Worm (Caenorhabditis elegans) whole organism, young adult: Measurements from ENCODE around the gene szy-4.

Experiments used
- C17E4.6 ChIP-seq: fragments of 200-800 bp; sonication (Bioruptor generic); IDR thresholded peaks from 2 replicates; pipeline ENCODE4 v1.3.6; 2022; ENCODE audit warnings: missing genetic modification reagents, missing genetic modification characterization, missing compliant biosample characterization
- F10E7.11 ChIP-seq: sonication (generic microtip); optimal IDR thresholded peaks from 2 replicates; lab custom pipeline; 2017; ENCODE audit warnings: mild to moderate bottlenecking, missing genetic modification characterization, moderate library complexity, missing compliant biosample characterization
- F22D6.2 ChIP-seq: sonication (generic microtip); optimal IDR thresholded peaks from 2 replicates; lab custom pipeline; 2016; ENCODE audit warnings: mild to moderate bottlenecking, missing genetic modification characterization, missing compliant biosample characterization
- F37B4.10 ChIP-seq: fragments of 200-800 bp; sonication (Bioruptor generic); IDR thresholded peaks from 2 replicates; pipeline ENCODE4 v1.3.6; 2022; ENCODE audit warnings: missing genetic modification characterization, missing compliant biosample characterization
- F49E8.2 ChIP-seq: sonication (generic microtip); optimal IDR thresholded peaks from 3 replicates; lab custom pipeline; 2017; ENCODE audit warnings: missing genetic modification characterization, mild to moderate bottlenecking, missing compliant biosample characterization, antibody characterized with exemption, moderate library complexity; ENCODE audit not compliant: insufficient read depth
- F52B5.7 ChIP-seq: sonication (generic microtip); optimal IDR thresholded peaks from 2 replicates; lab custom pipeline; 2016; ENCODE audit warnings: mild to moderate bottlenecking, missing genetic modification characterization, missing compliant biosample characterization
- F57A8.1 ChIP-seq: fragments of 200-800 bp; sonication (Bioruptor generic); optimal IDR thresholded peaks from 2 replicates; lab custom pipeline; 2018; ENCODE audit warnings: mild to moderate bottlenecking, missing genetic modification characterization, moderate library complexity, missing compliant biosample characterization
- Y67H2A.10 ChIP-seq: fragments of 200-800 bp; sonication (Bioruptor generic); conservative IDR thresholded peaks from 2 replicates; pipeline ENCODE4 v1.3.6; 2022; ENCODE audit warnings: missing genetic modification reagents, missing genetic modification characterization, missing compliant biosample characterization
- ama-1 ChIP-seq, 3 experiments: fragments of 150-350 bp in 1 of 3; sonication (generic microtip) in 2 of 3; optimal IDR thresholded peaks; 2 replicates each; lab custom pipeline; 2014 to 2018; ENCODE audit warnings: missing biosample characterization in 2 of 3, missing genetic modification characterization in 2 of 3, missing genetic modification reagents in 2 of 3
- aptf-2 ChIP-seq: fragments of 200-800 bp; sonication (Bioruptor generic); conservative IDR thresholded peaks from 2 replicates; pipeline ENCODE4 v1.3.6; 2022; ENCODE audit warnings: missing genetic modification reagents, missing genetic modification characterization, missing compliant biosample characterization
- attf-6 ChIP-seq: fragments of 200-800 bp; sonication (Bioruptor generic); IDR thresholded peaks from 2 replicates; pipeline ENCODE4 v1.3.6; 2022; ENCODE audit warnings: missing genetic modification reagents, missing genetic modification characterization, missing compliant biosample characterization
- bed-1 ChIP-seq: fragments of 200-800 bp; sonication (Bioruptor generic); IDR thresholded peaks from 2 replicates; pipeline ENCODE4 v1.3.6; 2022; ENCODE audit warnings: missing genetic modification reagents, missing genetic modification characterization, missing compliant biosample characterization
- cebp-1 ChIP-seq, 2 experiments: fragments of 200-800 bp in 1 of 2; sonication (Bioruptor generic) in 1 of 2; sonication (generic microtip) in 1 of 2; IDR thresholded peaks in 1 of 2; optimal IDR thresholded peaks in 1 of 2; 2 replicates each; pipeline versions ENCODE4 v1.3.6 to Lab custom; 2017 to 2022; ENCODE audit warnings: missing compliant biosample characterization in 2 of 2, missing genetic modification characterization in 2 of 2, mild to moderate bottlenecking in 1 of 2, missing genetic modification reagents in 1 of 2, moderate library complexity in 1 of 2
- ceh-27 ChIP-seq: fragments of 200-800 bp; sonication (Bioruptor generic); optimal IDR thresholded peaks from 2 replicates; lab custom pipeline; 2018; ENCODE audit warnings: mild to moderate bottlenecking, missing genetic modification characterization, moderate library complexity, missing compliant biosample characterization
- ceh-79 ChIP-seq: sonication (generic microtip); optimal IDR thresholded peaks from 2 replicates; lab custom pipeline; 2017; ENCODE audit warnings: mild to moderate bottlenecking, missing genetic modification characterization, missing compliant biosample characterization
- dpff-1 ChIP-seq: sonication (generic microtip); optimal IDR thresholded peaks from 2 replicates; lab custom pipeline; 2017; ENCODE audit warnings: mild to moderate bottlenecking, missing genetic modification characterization, missing compliant biosample characterization
- egrh-3 ChIP-seq: fragments of 200-800 bp; sonication (Bioruptor generic); IDR thresholded peaks from 2 replicates; pipeline ENCODE4 v1.3.6; 2022; ENCODE audit warnings: missing genetic modification reagents, missing genetic modification characterization, missing compliant biosample characterization
- ets-4 ChIP-seq: fragments of 200-800 bp; sonication (Bioruptor generic); optimal IDR thresholded peaks from 2 replicates; lab custom pipeline; 2018; ENCODE audit warnings: mild to moderate bottlenecking, missing genetic modification characterization, missing compliant biosample characterization
- hmg-1.2 ChIP-seq: fragments of 200-800 bp; sonication (Bioruptor generic); IDR thresholded peaks from 2 replicates; pipeline ENCODE4 v1.3.6; 2022; ENCODE audit warnings: missing genetic modification reagents, missing genetic modification characterization, missing compliant biosample characterization
- lin-26 ChIP-seq: fragments of 200-800 bp; sonication (Bioruptor generic); IDR thresholded peaks from 2 replicates; pipeline ENCODE4 v1.3.6; 2022; ENCODE audit warnings: missing genetic modification reagents, missing genetic modification characterization, missing compliant biosample characterization
- lin-54 ChIP-seq: fragments of 200-800 bp; sonication (Bioruptor generic); optimal IDR thresholded peaks from 2 replicates; lab custom pipeline; 2018; ENCODE audit warnings: mild to moderate bottlenecking, missing genetic modification characterization, missing compliant biosample characterization
- madf-3 ChIP-seq: fragments of 200-800 bp; sonication (Bioruptor generic); IDR thresholded peaks from 2 replicates; pipeline ENCODE4 v1.3.6; 2022; ENCODE audit warnings: missing genetic modification reagents, missing genetic modification characterization, missing compliant biosample characterization
- mes-4 ChIP-seq: sonication (generic microtip); optimal IDR thresholded peaks from 2 replicates; lab custom pipeline; 2016; ENCODE audit warnings: missing genotype, missing genetic modification characterization, missing compliant biosample characterization
- mxl-1 ChIP-seq: sonication (generic microtip); optimal IDR thresholded peaks from 2 replicates; lab custom pipeline; 2016; ENCODE audit warnings: missing genetic modification characterization, missing compliant biosample characterization
- nhr-27 ChIP-seq: fragments of 200-800 bp; sonication (Bioruptor generic); optimal IDR thresholded peaks from 2 replicates; lab custom pipeline; 2018; ENCODE audit warnings: mild to moderate bottlenecking, missing genetic modification characterization, moderate library complexity, missing compliant biosample characterization
- nhr-80 ChIP-seq: sonication (generic microtip); optimal IDR thresholded peaks from 2 replicates; lab custom pipeline; 2016; ENCODE audit warnings: missing genetic modification characterization, missing compliant biosample characterization
- nhr-90 ChIP-seq: sonication (generic microtip); optimal IDR thresholded peaks from 2 replicates; lab custom pipeline; 2016; ENCODE audit warnings: missing genotype, mild to moderate bottlenecking, missing genetic modification characterization, missing compliant biosample characterization
- pha-4 ChIP-seq: fragments of 150-350 bp; sonication (generic microtip); optimal IDR thresholded peaks from 2 replicates; lab custom pipeline; 2014; ENCODE audit warnings: missing biosample characterization, missing genetic modification reagents, missing genetic modification characterization
- rpc-1 ChIP-seq, 2 experiments: fragments of 150-350 bp in 1 of 2; sonication (generic microtip) in 1 of 2; optimal IDR thresholded peaks; 2 replicates each; lab custom pipeline; 2014 to 2018; ENCODE audit warnings: missing biosample characterization in 1 of 2, missing genetic modification characterization in 1 of 2, missing genetic modification reagents in 1 of 2, missing genotype in 1 of 2
- sdz-38 ChIP-seq: sonication (generic microtip); optimal IDR thresholded peaks from 2 replicates; lab custom pipeline; 2016; ENCODE audit warnings: missing genotype, missing genetic modification characterization, missing compliant biosample characterization
- snpc-4 ChIP-seq, 5 experiments: fragments of 150-350 bp in 1 of 5; sonication (generic microtip) in 4 of 5; optimal IDR thresholded peaks; 2 replicates each; lab custom pipeline; 2014 to 2018; ENCODE audit warnings: missing genetic modification characterization in 5 of 5, missing biosample characterization in 3 of 5, antibody characterized with exemption in 2 of 5, mild to moderate bottlenecking in 2 of 5, missing compliant biosample characterization in 2 of 5, missing genotype in 2 of 5, moderate library complexity in 2 of 5, missing genetic modification reagents in 1 of 5
- somi-1 ChIP-seq: fragments of 200-800 bp; sonication (Bioruptor generic); optimal IDR thresholded peaks from 2 replicates; lab custom pipeline; 2018; ENCODE audit warnings: mild to moderate bottlenecking, missing genetic modification characterization, missing compliant biosample characterization
- unc-130 ChIP-seq: sonication (generic microtip); optimal IDR thresholded peaks from 2 replicates; lab custom pipeline; 2016; ENCODE audit warnings: missing genetic modification reagents, missing genetic modification characterization, missing compliant biosample characterization
- unc-62 ChIP-seq: fragments of 150-350 bp; optimal IDR thresholded peaks from 2 replicates; lab custom pipeline; 2014; ENCODE audit warnings: missing biosample characterization, missing genetic modification reagents, missing genetic modification characterization
- zim-3 ChIP-seq: sonication (generic microtip); optimal IDR thresholded peaks from 2 replicates; lab custom pipeline; 2017; ENCODE audit warnings: mild to moderate bottlenecking, missing genetic modification characterization, moderate library complexity, missing compliant biosample characterization
- ztf-22 ChIP-seq: fragments of 200-800 bp; sonication (Bioruptor generic); optimal IDR thresholded peaks from 2 replicates; lab custom pipeline; 2018; ENCODE audit warnings: mild to moderate bottlenecking, missing genetic modification characterization, moderate library complexity, missing compliant biosample characterization
- ztf-25 ChIP-seq: fragments of 200-800 bp; sonication (Bioruptor generic); IDR thresholded peaks from 2 replicates; pipeline ENCODE4 v1.3.6; 2022; ENCODE audit warnings: missing genetic modification reagents, missing genetic modification characterization, missing compliant biosample characterization
- ztf-26 ChIP-seq: sonication (generic microtip); optimal IDR thresholded peaks from 2 replicates; lab custom pipeline; 2017; ENCODE audit warnings: missing genetic modification characterization, missing compliant biosample characterization
- ztf-3 ChIP-seq: fragments of 200-800 bp; sonication (Bioruptor generic); optimal IDR thresholded peaks from 2 replicates; lab custom pipeline; 2018; ENCODE audit warnings: mild to moderate bottlenecking, missing genetic modification characterization, missing compliant biosample characterization

The szy-4 gene

DNA sequence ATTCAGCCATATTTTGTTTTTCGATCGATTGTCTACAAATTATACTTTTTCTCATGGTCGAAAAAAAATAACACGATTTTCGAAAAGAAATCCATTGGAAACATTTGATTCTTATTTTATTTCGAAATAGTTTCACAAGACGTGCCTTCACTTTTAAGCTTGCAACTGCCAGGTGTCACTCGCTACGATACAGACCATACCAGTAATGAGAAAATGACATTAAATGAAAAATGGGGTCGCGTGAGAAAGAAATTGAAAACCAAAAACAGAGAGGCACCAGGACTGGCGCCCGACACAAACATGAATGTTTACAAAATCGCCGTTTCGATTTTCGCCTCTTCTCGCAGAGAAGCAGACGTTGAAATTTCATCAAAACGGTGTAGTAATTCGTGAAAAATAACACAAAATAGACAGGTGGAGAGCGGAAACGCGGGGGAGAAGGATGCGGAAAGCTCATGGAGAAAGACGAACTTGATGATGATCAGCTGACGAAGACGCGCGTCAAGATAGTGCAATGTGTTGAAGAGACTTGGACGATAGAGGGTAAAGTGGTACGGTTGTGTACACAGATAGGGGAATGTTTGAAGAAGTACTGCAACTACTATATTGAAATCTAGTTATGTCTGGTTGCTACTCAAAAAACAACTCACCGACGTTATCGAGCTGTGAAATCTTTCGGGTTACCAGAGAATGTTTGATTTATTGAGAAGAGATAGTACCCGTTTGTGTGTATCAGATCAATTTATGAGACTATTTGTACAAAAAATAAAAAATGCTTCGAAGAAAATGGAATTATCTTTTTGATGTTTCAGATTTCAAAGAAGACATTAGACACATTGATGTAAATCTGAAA is 37.8 kb downstream of the szy-4 start (continued):
- TF ChIP-seq F57A8.1 (GFP tag; lab: Kevin White, UChicago), result no peak
- no peak for TF ChIP-seq ztf-22 (GFP tag; lab: Kevin White, UChicago)
- TF ChIP-seq nhr-27 (tag; lab: Kevin White, UChicago), result no peak
- TF ChIP-seq bed-1 (GFP tag; lab: Robert Waterston, UW), result no peak
- TF ChIP-seq C17E4.6 (GFP tag; lab: Robert Waterston, UW), result no peak
- peak; percentile 39 for TF ChIP-seq nhr-80 (tag; lab: Kevin White, UChicago)
- TF ChIP-seq ceh-27 (GFP tag; lab: Kevin White, UChicago), result no peak
- TF ChIP-seq F22D6.2 (tag; lab: Kevin White, UChicago), result no peak
- no peak for TF ChIP-seq ceh-79 (tag; lab: Kevin White, UChicago)
- no peak for TF ChIP-seq pha-4 (tag; lab: Kevin White, UChicago)
- TF ChIP-seq snpc-4 (GFP tag; optimal IDR thresholded peaks at IDR 0.05; lab: Kevin White, UChicago), result no peak
- TF ChIP-seq snpc-4 (tag; optimal IDR thresholded peaks at IDR 0.05; lab: Kevin White, UChicago), result peak in 1 of 4 experiments; percentile 20
- TF ChIP-seq ets-4, result no peak
- no peak for TF ChIP-seq attf-6
- no peak for TF ChIP-seq zim-3 (tag; lab: Kevin White, UChicago)

DNA sequence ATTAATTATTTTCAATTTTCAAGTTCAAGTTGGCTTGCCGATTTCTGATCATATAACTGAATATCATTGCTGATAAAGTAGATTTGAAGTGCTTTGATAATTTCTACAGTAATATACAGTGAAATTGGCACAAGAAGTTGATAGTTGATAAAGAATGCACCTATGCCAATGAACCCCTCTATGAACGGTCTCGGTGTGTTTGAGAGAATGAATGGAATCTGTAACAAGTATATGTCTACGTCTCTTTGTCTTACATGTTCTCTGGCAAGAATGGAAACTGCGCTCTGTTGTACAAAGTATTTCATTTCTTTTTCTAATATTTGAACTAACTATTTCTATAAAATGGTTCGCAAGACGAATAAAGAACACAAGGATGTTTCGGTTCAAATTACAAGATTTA is 43.3 kb downstream of the szy-4 start, which contains the start of gene T24H7.8:
Gene T24H7.8, plus strand, starts transcription at position 301 of the 400 bp plus-strand sequence.
- TF ChIP-seq aptf-2 (GFP tag; lab: Robert Waterston, UW), result no peak
- no peak for TF ChIP-seq unc-130 (GFP tag; lab: Kevin White, UChicago)
- no peak for TF ChIP-seq nhr-80 (tag; lab: Kevin White, UChicago)
- no peak for TF ChIP-seq ztf-3 (GFP tag; lab: Kevin White, UChicago)
- no peak for TF ChIP-seq nhr-90 (tag; lab: Kevin White, UChicago)
- no peak for TF ChIP-seq lin-26 (GFP tag; lab: Robert Waterston, UW)
- no peak for TF ChIP-seq F37B4.10
- TF ChIP-seq ztf-25 (GFP tag; lab: Robert Waterston, UW), result no peak
- TF ChIP-seq bed-1 (GFP tag; lab: Robert Waterston, UW), result no peak

DNA sequence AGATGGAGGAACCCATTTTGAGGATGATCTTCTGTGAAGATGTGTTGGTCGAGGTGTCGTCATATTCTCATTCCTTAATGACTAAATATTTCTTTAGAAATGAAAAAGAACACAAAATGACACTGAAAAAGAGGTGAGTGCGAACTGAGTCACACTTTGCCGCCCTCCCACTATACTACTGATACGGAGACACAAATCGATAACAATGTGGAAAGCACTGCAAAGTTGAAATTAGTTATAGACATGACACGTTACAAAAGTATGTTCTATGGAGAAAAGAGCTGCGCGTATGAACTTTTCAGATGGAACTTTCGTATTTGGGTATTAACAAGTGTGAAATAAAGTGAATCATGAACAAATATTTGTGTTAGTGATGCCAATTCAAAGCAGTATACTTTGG is 45.7 kb downstream of the szy-4 start, which contains the start of gene tat-4:
Gene tat-4, minus strand, starts transcription at position 117 of the 400 bp plus-strand sequence.
- TF ChIP-seq nhr-80 (tag; lab: Kevin White, UChicago) (peak; percentile 73), cebp-1 (GFP tag; IDR thresholded peaks at IDR 0.05; lab: Robert Waterston, UW) (no peak), cebp-1 (tag; optimal IDR thresholded peaks at IDR 0.05; lab: Kevin White, UChicago) (no peak)

DNA sequence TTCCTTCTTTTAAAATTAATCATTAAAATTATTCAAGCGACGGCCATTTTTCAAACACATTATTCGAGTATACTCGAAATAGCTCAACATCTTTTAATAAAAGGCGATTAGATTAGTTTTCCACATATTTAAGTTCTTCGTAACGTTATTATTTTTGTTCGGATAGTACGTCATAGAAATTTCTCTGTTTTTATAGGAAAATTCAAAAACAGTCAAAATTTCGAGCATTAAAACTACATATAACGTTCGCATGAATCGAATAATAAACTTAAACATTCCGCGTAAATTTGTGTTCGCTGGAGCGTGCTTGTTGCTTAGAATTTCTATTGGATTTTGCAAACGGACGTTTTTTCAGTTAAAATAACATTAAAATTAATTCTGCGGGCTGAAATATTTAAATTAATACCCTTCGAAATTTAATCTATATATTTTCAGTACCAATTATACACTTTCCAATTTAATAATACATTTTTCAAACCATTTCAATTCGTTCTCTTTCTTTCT is 46.8 kb downstream of the szy-4 start, which contains the start of gene blos-4:
Gene blos-4, plus strand, starts transcription at position 51 of the 504 bp plus-strand sequence.
- TF ChIP-seq nhr-80 (tag; lab: Kevin White, UChicago) (no peak), madf-3 (no peak), mxl-1 (no peak), mes-4 (no peak), zim-3 (tag; lab: Kevin White, UChicago) (no peak), ztf-26 (tag; lab: Kevin White, UChicago) (no peak), sdz-38 (tag; lab: Kevin White, UChicago) (no peak), ceh-79 (tag; lab: Kevin White, UChicago) (no peak), hmg-1.2 (GFP tag; lab: Robert Waterston, UW) (no peak), Y67H2A.10 (no peak), somi-1 (GFP tag; lab: Kevin White, UChicago) (no peak), F52B5.7 (no peak), lin-54 (no peak), ama-1 (optimal IDR thresholded peaks at IDR 0.05; lab: Kevin White, UChicago) (no peak), ama-1 (GFP tag; optimal IDR thresholded peaks at IDR 0.05; lab: Kevin White, UChicago) (no peak), F49E8.2 (tag; lab: Kevin White, UChicago) (no peak), egrh-3 (no peak), rpc-1 (optimal IDR thresholded peaks at IDR 0.05; lab: Kevin White, UChicago) (no peak), rpc-1 (tag; optimal IDR thresholded peaks at IDR 0.05; lab: Kevin White, UChicago) (no peak), dpff-1 (tag; lab: Kevin White, UChicago) (no peak), unc-62 (no peak), F10E7.11 (no peak)
